Fruit fly (Drosophila melanogaster) whole organism, wandering third instar larva: ENCODE measurements around the gene Arr2.

Experiments used
- Abd-B ChIP-seq: fragments of >200 bp; optimal IDR thresholded peaks from 2 replicates; lab custom pipeline; 2017; ENCODE audit warnings: missing biosample characterization, missing genetic modification characterization
- CG32264 ChIP-seq: fragments of 200-800 bp; sonication (Bioruptor generic); optimal IDR thresholded peaks from 2 replicates; lab custom pipeline; 2016; ENCODE audit warnings: missing biosample characterization, missing genetic modification characterization
- CG9705 ChIP-seq: fragments of 200-800 bp; sonication (Bioruptor generic); optimal IDR thresholded peaks from 2 replicates; lab custom pipeline; 2018; ENCODE audit warnings: missing biosample characterization, mild to moderate bottlenecking, missing genetic modification characterization
- CrebA ChIP-seq: fragments of 200-800 bp; sonication (Bioruptor generic); optimal IDR thresholded peaks from 2 replicates; lab custom pipeline; 2016; ENCODE audit warnings: missing biosample characterization, mild to moderate bottlenecking, missing genetic modification characterization, borderline replicate concordance
- Dfd ChIP-seq: fragments of >200 bp; optimal IDR thresholded peaks from 2 replicates; lab custom pipeline; 2017; ENCODE audit warnings: missing biosample characterization, missing genetic modification characterization
- Dif ChIP-seq: fragments of 200-275, 200-300 bp; sonication (Bioruptor generic); optimal IDR thresholded peaks from 2 replicates; lab custom pipeline; 2018; ENCODE audit warnings: missing biosample characterization, missing genetic modification characterization; ENCODE audit not compliant: partially characterized antibody
- GATAd ChIP-seq: sonication (Bioruptor generic); optimal IDR thresholded peaks from 2 replicates; lab custom pipeline; 2016; ENCODE audit warnings: missing biosample characterization, missing genetic modification characterization
- HLH106 ChIP-seq: fragments of 200-800 bp; optimal IDR thresholded peaks from 3 replicates; lab custom pipeline; 2019; ENCODE audit warnings: missing biosample characterization, mild to moderate bottlenecking, missing genetic modification characterization, moderate library complexity
- Hnf4 ChIP-seq: fragments of 200-800 bp; sonication (Bioruptor generic); optimal IDR thresholded peaks from 2 replicates; lab custom pipeline; 2016; ENCODE audit warnings: missing biosample characterization, mild to moderate bottlenecking, missing genetic modification characterization
- Hr78 ChIP-seq: fragments of >200 bp; optimal IDR thresholded peaks from 2 replicates; lab custom pipeline; 2017; ENCODE audit warnings: missing biosample characterization, missing genetic modification characterization
- Hr83 ChIP-seq: fragments of 200-300 bp; sonication (Bioruptor generic); optimal IDR thresholded peaks from 2 replicates; lab custom pipeline; 2016; ENCODE audit warnings: missing biosample characterization, mild to moderate bottlenecking, missing genetic modification characterization, moderate library complexity; ENCODE audit not compliant: poor library complexity, severe bottlenecking
- Jra ChIP-seq: sonication (Bioruptor generic); optimal IDR thresholded peaks from 2 replicates; lab custom pipeline; 2016; ENCODE audit warnings: missing biosample characterization, missing genetic modification characterization
- Mio ChIP-seq: sonication (Bioruptor generic); optimal IDR thresholded peaks from 2 replicates; lab custom pipeline; 2016; ENCODE audit warnings: missing biosample characterization, missing genetic modification characterization
- Myc ChIP-seq: fragments of >200 bp; optimal IDR thresholded peaks from 2 replicates; lab custom pipeline; 2017
- N ChIP-seq: fragments of >200 bp; optimal IDR thresholded peaks from 2 replicates; lab custom pipeline; 2018; ENCODE audit warnings: missing biosample characterization, missing external identifiers, missing genetic modification characterization
- OdsH ChIP-seq: fragments of 200-800 bp; sonication (Bioruptor generic); optimal IDR thresholded peaks from 2 replicates; lab custom pipeline; 2016; ENCODE audit warnings: missing biosample characterization, mild to moderate bottlenecking, missing genetic modification characterization
- Rel ChIP-seq, 2 experiments: fragments of 200-800 bp; sonication (Bioruptor generic) in 1 of 2; optimal IDR thresholded peaks; 2 replicates in 1 of 2; 3 replicates in 1 of 2; lab custom pipeline; 2016 to 2019; ENCODE audit warnings: mild to moderate bottlenecking in 2 of 2, missing biosample characterization in 2 of 2, missing genetic modification characterization in 2 of 2, moderate library complexity in 1 of 2
- Sp1 ChIP-seq: fragments of 200-800 bp; sonication (Bioruptor generic); optimal IDR thresholded peaks from 3 replicates; lab custom pipeline; 2019; ENCODE audit warnings: missing biosample characterization, mild to moderate bottlenecking, missing genetic modification characterization, moderate library complexity
- Vsx2 ChIP-seq: fragments of 200-300, 225-300 bp; sonication (Bioruptor generic); optimal IDR thresholded peaks from 2 replicates; lab custom pipeline; 2018; ENCODE audit warnings: missing biosample characterization, missing genetic modification characterization; ENCODE audit not compliant: partially characterized antibody
- br ChIP-seq: fragments of 200-800 bp; sonication (Bioruptor generic); optimal IDR thresholded peaks from 2 replicates; lab custom pipeline; 2016; ENCODE audit warnings: missing biosample characterization, missing genetic modification characterization
- brk ChIP-seq: fragments of 200-800 bp; sonication (Bioruptor generic); optimal IDR thresholded peaks from 2 replicates; lab custom pipeline; 2016; ENCODE audit warnings: missing biosample characterization, mild to moderate bottlenecking, missing genetic modification characterization
- dl ChIP-seq, 2 experiments: fragments of 175-275, 200-275 bp in 1 of 2; fragments of 200-275 bp in 1 of 2; sonication (Bioruptor generic); optimal IDR thresholded peaks; lab custom pipeline; 2018; ENCODE audit warnings: mild to moderate bottlenecking in 2 of 2, missing biosample characterization in 2 of 2, missing genetic modification characterization in 2 of 2, moderate library complexity in 2 of 2; ENCODE audit not compliant: partially characterized antibody in 2 of 2, insufficient read depth in 1 of 2
- dmrt93B ChIP-seq: fragments of 200-800 bp; sonication (Bioruptor generic); optimal IDR thresholded peaks from 2 replicates; lab custom pipeline; 2018; ENCODE audit warnings: missing biosample characterization, mild to moderate bottlenecking, missing genetic modification characterization
- dsf ChIP-seq: sonication (Bioruptor generic); optimal IDR thresholded peaks from 2 replicates; lab custom pipeline; 2016; ENCODE audit warnings: missing biosample characterization, missing genetic modification characterization, borderline replicate concordance
- ey ChIP-seq: fragments of 200-800 bp; sonication (Bioruptor generic); optimal IDR thresholded peaks from 2 replicates; lab custom pipeline; 2016; ENCODE audit warnings: missing biosample characterization, missing genetic modification characterization
- foxo ChIP-seq, 2 experiments: fragments of 200-800 bp; sonication (Bioruptor generic); optimal IDR thresholded peaks; 2 replicates in 1 of 2; 3 replicates in 1 of 2; lab custom pipeline; 2016 to 2017; ENCODE audit warnings: missing biosample characterization in 2 of 2, missing genetic modification characterization in 2 of 2
- fru ChIP-seq: fragments of 200-800 bp; sonication (Bioruptor generic); optimal IDR thresholded peaks from 3 replicates; lab custom pipeline; 2016; ENCODE audit warnings: missing biosample characterization, mild to moderate bottlenecking, missing genetic modification characterization
- h ChIP-seq: fragments of 200-800 bp; sonication (Bioruptor generic); optimal IDR thresholded peaks from 3 replicates; lab custom pipeline; 2016; ENCODE audit warnings: missing biosample characterization, mild to moderate bottlenecking, missing genetic modification characterization
- jim ChIP-seq: fragments of 175-275, 200-325 bp; sonication (Bioruptor generic); optimal IDR thresholded peaks from 2 replicates; lab custom pipeline; 2016; ENCODE audit warnings: missing biosample characterization, mild to moderate bottlenecking, missing genetic modification characterization
- lola ChIP-seq: fragments of >200 bp; optimal IDR thresholded peaks from 2 replicates; lab custom pipeline; 2017; ENCODE audit warnings: missing biosample characterization, missing genetic modification characterization
- pan ChIP-seq: fragments of >200 bp; optimal IDR thresholded peaks from 2 replicates; lab custom pipeline; 2017
- psq ChIP-seq: fragments of 200-800 bp; sonication (Bioruptor generic); optimal IDR thresholded peaks from 3 replicates; lab custom pipeline; 2017; ENCODE audit warnings: missing biosample characterization, mild to moderate bottlenecking, missing genetic modification characterization, moderate library complexity
- rgr ChIP-seq: fragments of 200-800 bp; sonication (Bioruptor generic); optimal IDR thresholded peaks from 3 replicates; lab custom pipeline; 2016; ENCODE audit warnings: missing biosample characterization, mild to moderate bottlenecking, missing genetic modification characterization
- sage ChIP-seq: fragments of 200-800 bp; sonication (Bioruptor generic); optimal IDR thresholded peaks from 2 replicates; lab custom pipeline; 2016; ENCODE audit warnings: missing biosample characterization, mild to moderate bottlenecking, missing genetic modification characterization
- sv ChIP-seq: fragments of 200-800 bp; sonication (Bioruptor generic); optimal IDR thresholded peaks from 3 replicates; lab custom pipeline; 2016; ENCODE audit warnings: missing biosample characterization, missing genetic modification characterization
- tai ChIP-seq: sonication (Bioruptor generic); optimal IDR thresholded peaks from 2 replicates; lab custom pipeline; 2016; ENCODE audit warnings: missing biosample characterization, missing genetic modification characterization
- usp ChIP-seq: fragments of >200 bp; optimal IDR thresholded peaks from 2 replicates; lab custom pipeline; 2017; ENCODE audit warnings: missing biosample characterization, missing genetic modification characterization
- woc ChIP-seq: sonication (Bioruptor generic); optimal IDR thresholded peaks from 2 replicates; lab custom pipeline; 2016; ENCODE audit warnings: missing biosample characterization, mild to moderate bottlenecking, missing genetic modification characterization

The Arr2 gene

dm6 chr3L:8669847-8670622 lies 21.3 kb upstream of the Arr2 start:
- TF ChIP-seq HLH106 (tag; lab: Kevin White, UChicago): no peak

- TF ChIP-seq fru (GFP tag; lab: Kevin White, UChicago): peak; percentile 93
- no peak for TF ChIP-seq Hr78 (GFP tag; lab: Kevin White, UChicago)
- TF ChIP-seq rgr (GFP tag; lab: Kevin White, UChicago): peak; percentile 66
- TF ChIP-seq Sp1 (GFP tag; lab: Kevin White, UChicago): peak; percentile 87
- no peak for TF ChIP-seq Vsx2 (GFP tag; lab: Kevin White, UChicago)
- peak; percentile 60 for TF ChIP-seq Hnf4 (GFP tag; lab: Kevin White, UChicago)
- TF ChIP-seq Mio (GFP tag; lab: Kevin White, UChicago): no peak
- peak; percentile 45 for TF ChIP-seq psq (GFP tag; lab: Kevin White, UChicago)
- no peak for TF ChIP-seq dsf (GFP tag; lab: Kevin White, UChicago)
- peak in 1 of 2 experiments; percentile 68 for TF ChIP-seq foxo (GFP tag; optimal IDR thresholded peaks at IDR 0.05; lab: Kevin White, UChicago)
- no peak for TF ChIP-seq Myc (lab: Kevin White, UChicago)
- TF ChIP-seq Abd-B (GFP tag; lab: Kevin White, UChicago): no peak
- TF ChIP-seq pan (lab: Kevin White, UChicago): no peak
- TF ChIP-seq CG32264 (GFP tag; lab: Kevin White, UChicago): peak; percentile 40
- TF ChIP-seq Dfd (GFP tag; lab: Kevin White, UChicago): no peak
- TF ChIP-seq jim (GFP tag; lab: Kevin White, UChicago): no peak
- no peak for TF ChIP-seq sage (GFP tag; lab: Kevin White, UChicago)
- peak; percentile 78 for TF ChIP-seq OdsH (GFP tag; lab: Kevin White, UChicago)
- no peak for TF ChIP-seq GATAd
- TF ChIP-seq Rel (GFP tag; optimal IDR thresholded peaks at IDR 0.05; lab: Kevin White, UChicago): no peak
- peak; percentile 48 for TF ChIP-seq Rel (tag; optimal IDR thresholded peaks at IDR 0.05; lab: Kevin White, UChicago)
- no peak for TF ChIP-seq CrebA (GFP tag; lab: Kevin White, UChicago)
- TF ChIP-seq brk (GFP tag; lab: Kevin White, UChicago): no peak
- no peak for TF ChIP-seq lola (GFP tag; lab: Kevin White, UChicago)
- no peak for TF ChIP-seq sv (GFP tag; lab: Kevin White, UChicago)
- TF ChIP-seq Jra (GFP tag; lab: Kevin White, UChicago): no peak
- peak; percentile 22 for TF ChIP-seq CG9705 (GFP tag; lab: Kevin White, UChicago)
- TF ChIP-seq dl (GFP tag; optimal IDR thresholded peaks at IDR 0.05; lab: Kevin White, UChicago; ENCODE audit: insufficient read depth in 1 of 2, partially characterized antibody in 2 of 2): no peak
- peak; percentile 73 for TF ChIP-seq br (GFP tag; lab: Kevin White, UChicago)
- peak; percentile 88 for TF ChIP-seq h
- no peak for TF ChIP-seq usp (GFP tag; lab: Kevin White, UChicago)
- TF ChIP-seq woc (GFP tag; lab: Kevin White, UChicago): peak; percentile 82
- TF ChIP-seq Hr83 (GFP tag; lab: Kevin White, UChicago): no peak
- no peak for TF ChIP-seq N
- peak; percentile 80 for TF ChIP-seq ey (GFP tag; lab: Kevin White, UChicago)
- no peak for TF ChIP-seq Dif (GFP tag; lab: Kevin White, UChicago)
- no peak for TF ChIP-seq tai (GFP tag; lab: Kevin White, UChicago)
- peak; percentile 49 for TF ChIP-seq dmrt93B (GFP tag; lab: Kevin White, UChicago)
- peak; percentile 88 for TF ChIP-seq HLH106 (tag; lab: Kevin White, UChicago)
Observed at dm6 chr3L:8669087-8669486, 20.4 kb upstream of the Arr2 start.
